Worm (Caenorhabditis elegans): ENCODE measurements around the gene F55C9.3.

- TF ChIP-seq nhr-76 (tag; optimal IDR thresholded peaks at IDR 0.05) (no peak), egl-5 (tag; optimal IDR thresholded peaks at IDR 0.05) (no peak), lin-15B (tag; optimal IDR thresholded peaks at IDR 0.05) (no peak), nhr-25 (tag; optimal IDR thresholded peaks at IDR 0.05) (no peak), ztf-11 (tag; optimal IDR thresholded peaks at IDR 0.05) (no peak), snpc-4 (tag; optimal IDR thresholded peaks at IDR 0.05) (no peak), R02D3.7 (tag; optimal IDR thresholded peaks at IDR 0.05) (no peak)
Measured at ce11 chrV:19282314-19282713, 5.7 kb downstream of the F55C9.3 start, which contains the start of gene fbxb-117.

Data from whole organism, L3 larva.